Fruit fly (Drosophila melanogaster): ENCODE measurements around the gene CG12375.

The CG12375 gene

DNA sequence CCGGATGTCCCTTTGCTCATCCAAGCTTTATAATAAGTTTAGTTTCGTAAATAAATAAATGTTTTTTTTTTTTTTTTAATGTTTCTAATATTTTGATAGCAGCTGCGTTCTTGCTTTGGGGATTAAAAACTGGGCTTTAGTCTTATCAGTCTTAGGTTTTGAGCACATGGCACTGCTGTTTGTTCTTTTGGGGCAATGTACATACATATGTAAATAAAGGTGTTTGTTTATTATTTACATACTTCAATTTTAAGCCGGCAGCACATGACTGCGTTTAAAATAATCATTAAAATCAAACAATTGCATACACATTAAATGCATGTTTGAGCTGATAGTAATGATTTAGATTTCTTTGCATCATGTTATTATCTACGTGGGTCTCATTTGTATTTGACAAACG is 37.5 kb upstream of the CG12375 start (continued):
- TF ChIP-seq unpg (GFP tag; optimal IDR thresholded peaks at IDR 0.05), result peak; percentile 81
- TF ChIP-seq ranshi (GFP tag; IDR thresholded peaks at IDR 0.05), result peak; percentile 57; the same call in 1 of the 2 replicates
- TF ChIP-seq cad (GFP tag; optimal IDR thresholded peaks at IDR 0.05), result no peak
- TF ChIP-seq Lhr (GFP tag; optimal IDR thresholded peaks at IDR 0.05), result peak; percentile 84
- no peak for TF ChIP-seq Opbp (GFP tag; IDR thresholded peaks at IDR 0.05; ENCODE audit: partially characterized antibody)
- peak; percentile 78 for TF ChIP-seq CG12219 (GFP tag; optimal IDR thresholded peaks at IDR 0.05)
- no peak for TF ChIP-seq sc (optimal IDR thresholded peaks at IDR 0.05)
- TF ChIP-seq sc (GFP tag; optimal IDR thresholded peaks at IDR 0.05), result peak; percentile 92
- TF ChIP-seq Tbp (GFP tag; optimal IDR thresholded peaks at IDR 0.05), result no peak
- no peak for TF ChIP-seq Aef1 (GFP tag; IDR thresholded peaks at IDR 0.05)
- no peak for TF ChIP-seq Sin3A (optimal IDR thresholded peaks at IDR 0.05)
- no peak for TF ChIP-seq pan (optimal IDR thresholded peaks at IDR 0.05)
- peak in 1 of 2 experiments; percentile 69 for TF ChIP-seq pan (GFP tag; optimal IDR thresholded peaks at IDR 0.05 in 1 of 2, IDR thresholded peaks at IDR 0.05 in 1 of 2)
- peak; percentile 90 for TF ChIP-seq Xrp1 (GFP tag; IDR thresholded peaks at IDR 0.05)
- TF ChIP-seq ATbp (GFP tag; optimal IDR thresholded peaks at IDR 0.05), result peak; percentile 98
- TF ChIP-seq CG6654 (GFP tag; optimal IDR thresholded peaks at IDR 0.05), result no peak
- no peak for TF ChIP-seq ash1 (GFP tag; optimal IDR thresholded peaks at IDR 0.05)
- TF ChIP-seq CG14965 (GFP tag; optimal IDR thresholded peaks at IDR 0.05; ENCODE audit: borderline replicate concordance), result peak; percentile 64
- TF ChIP-seq CG10565 (GFP tag; optimal IDR thresholded peaks at IDR 0.05), result peak; percentile 64
- TF ChIP-seq CG30020 (tag; optimal IDR thresholded peaks at IDR 0.05), result peak; percentile 8
- no peak for TF ChIP-seq ro (GFP tag; IDR thresholded peaks at IDR 0.05)
- TF ChIP-seq az2 (GFP tag; optimal IDR thresholded peaks at IDR 0.05), result peak; percentile 52
- TF ChIP-seq CG6813 (GFP tag; optimal IDR thresholded peaks at IDR 0.05), result peak; percentile 93
- TF ChIP-seq CG11456 (GFP tag; IDR thresholded peaks at IDR 0.05), result no peak
- peak; percentile 87 for TF ChIP-seq oc (tag; optimal IDR thresholded peaks at IDR 0.05)
- TF ChIP-seq CG4328 (GFP tag; optimal IDR thresholded peaks at IDR 0.05), result peak; percentile 50
- TF ChIP-seq CG12744 (GFP tag; optimal IDR thresholded peaks at IDR 0.05), result peak; percentile 66
- no peak for TF ChIP-seq CG12155 (GFP tag; optimal IDR thresholded peaks at IDR 0.05)
- no peak for TF ChIP-seq crol (GFP tag; IDR thresholded peaks at IDR 0.05)
- TF ChIP-seq ac (GFP tag; optimal IDR thresholded peaks at IDR 0.05), result peak; percentile 85
- TF ChIP-seq YL-1 (GFP tag; optimal IDR thresholded peaks at IDR 0.05), result peak; percentile 80
- peak; percentile 79 for TF ChIP-seq tio (GFP tag; optimal IDR thresholded peaks at IDR 0.05)
- TF ChIP-seq Abd-B (GFP tag; optimal IDR thresholded peaks at IDR 0.05), result no peak
- peak; percentile 66 for TF ChIP-seq CG5245 (GFP tag; optimal IDR thresholded peaks at IDR 0.05)
- no peak for TF ChIP-seq pita (GFP tag; optimal IDR thresholded peaks at IDR 0.05)
- peak; percentile 50; the same call in 1 of the 3 replicates for TF ChIP-seq H15 (GFP tag; IDR thresholded peaks at IDR 0.05)
- peak; percentile 73 for TF ChIP-seq CG12659 (GFP tag; optimal IDR thresholded peaks at IDR 0.05)
- no peak for TF ChIP-seq HLH4C (GFP tag; IDR thresholded peaks at IDR 0.05; ENCODE audit: partially characterized antibody)
- peak; percentile 95 for TF ChIP-seq CG15601 (tag; optimal IDR thresholded peaks at IDR 0.05)
- peak; percentile 82 for TF ChIP-seq org-1 (GFP tag; optimal IDR thresholded peaks at IDR 0.05)
- TF ChIP-seq CG8765 (GFP tag; IDR thresholded peaks at IDR 0.05), result no peak
- peak; percentile 24; the same call in 1 of the 2 replicates for TF ChIP-seq Rx (GFP tag; IDR thresholded peaks at IDR 0.05)
- peak; percentile 86 for TF ChIP-seq CG12104 (GFP tag; optimal IDR thresholded peaks at IDR 0.05)
- TF ChIP-seq Fer2 (tag; optimal IDR thresholded peaks at IDR 0.05), result peak; percentile 54
- TF ChIP-seq CG6854 (GFP tag; optimal IDR thresholded peaks at IDR 0.05), result peak; percentile 58
- no peak for TF ChIP-seq BEAF-32 (GFP tag; optimal IDR thresholded peaks at IDR 0.05)
- peak; percentile 75 for TF ChIP-seq CG5180 (GFP tag; optimal IDR thresholded peaks at IDR 0.05)
- TF ChIP-seq CG12942 (GFP tag; optimal IDR thresholded peaks at IDR 0.05), result peak; percentile 75
- peak; percentile 75 for TF ChIP-seq CG11504 (tag; optimal IDR thresholded peaks at IDR 0.05)
- peak; percentile 51 for TF ChIP-seq Ssrp (tag; optimal IDR thresholded peaks at IDR 0.05)
- no peak; the same call in 1 of the 2 replicates for TF ChIP-seq CG10366 (GFP tag; IDR thresholded peaks at IDR 0.05)
